Fruit fly (Drosophila melanogaster) whole organism, embryonic: Measurements from ENCODE around the gene Naa80.

Experiments used
- Atf3 ChIP-seq: fragments of 200-800 bp; sonication (Bioruptor generic); optimal IDR thresholded peaks from 3 replicates; lab custom pipeline; 2016; ENCODE audit warnings: missing biosample characterization, missing genetic modification characterization
- CG1024 ChIP-seq: fragments of 200-800 bp; sonication (Bioruptor generic); IDR thresholded peaks from 2 replicates; pipeline ENCODE4 v1.3.6; 2022; ENCODE audit warnings: missing biosample characterization, missing genetic modification characterization
- CG10321 ChIP-seq: fragments of 200-800 bp; sonication (Bioruptor generic); IDR thresholded peaks from 2 replicates; pipeline ENCODE4 v1.3.6; 2022; ENCODE audit warnings: missing biosample characterization, missing genetic modification characterization
- CG12071 ChIP-seq: fragments of 200-800 bp; sonication (Bioruptor generic); optimal IDR thresholded peaks from 3 replicates; lab custom pipeline; 2018; ENCODE audit warnings: missing biosample characterization, mild to moderate bottlenecking, missing genetic modification characterization
- CG12659 ChIP-seq: fragments of 200-800 bp; sonication (Bioruptor generic); optimal IDR thresholded peaks from 3 replicates; lab custom pipeline; 2017; ENCODE audit warnings: mild to moderate bottlenecking, missing biosample characterization, missing genetic modification reagents, missing genetic modification characterization
- CG13894 ChIP-seq: fragments of 200-800 bp; sonication (Bioruptor generic); optimal IDR thresholded peaks from 3 replicates; lab custom pipeline; 2018; ENCODE audit warnings: missing biosample characterization, mild to moderate bottlenecking, missing genetic modification characterization, moderate library complexity
- CG1529 ChIP-seq: fragments of 200-800 bp; sonication (Bioruptor generic); optimal IDR thresholded peaks from 3 replicates; lab custom pipeline; 2018; ENCODE audit warnings: missing biosample characterization, missing genetic modification characterization
- CG15696 ChIP-seq: fragments of 200-800 bp; sonication (Bioruptor generic); optimal IDR thresholded peaks from 2 replicates; lab custom pipeline; 2019; ENCODE audit warnings: missing biosample characterization, mild to moderate bottlenecking, missing genetic modification characterization, moderate library complexity
- CG1603 ChIP-seq: fragments of 200-800 bp; sonication (Bioruptor generic); optimal IDR thresholded peaks from 2 replicates; lab custom pipeline; 2019; ENCODE audit warnings: missing biosample characterization, mild to moderate bottlenecking, missing genetic modification characterization, moderate library complexity
- CG17568 ChIP-seq: fragments of 200-800 bp; sonication (Bioruptor generic); optimal IDR thresholded peaks from 2 replicates; lab custom pipeline; 2018; ENCODE audit warnings: missing biosample characterization, mild to moderate bottlenecking, missing genetic modification characterization, moderate library complexity
- CG2129 ChIP-seq: fragments of 200-800 bp; sonication (Bioruptor generic); IDR thresholded peaks from 2 replicates; pipeline ENCODE4 v1.3.6; 2022; ENCODE audit warnings: missing biosample characterization, missing genetic modification characterization; ENCODE audit not compliant: partially characterized antibody
- CG33557 ChIP-seq: fragments of 200-800 bp; sonication (Bioruptor generic); optimal IDR thresholded peaks from 2 replicates; lab custom pipeline; 2019; ENCODE audit warnings: missing biosample characterization, mild to moderate bottlenecking, missing genetic modification characterization, moderate library complexity
- CG4360 ChIP-seq: fragments of 200-800 bp; sonication (Bioruptor generic); IDR thresholded peaks from 2 replicates; pipeline ENCODE4 v1.3.6; 2022; ENCODE audit warnings: missing biosample characterization, missing genetic modification characterization
- CG6683 ChIP-seq: fragments of 200-800 bp; sonication (Bioruptor generic); optimal IDR thresholded peaks from 2 replicates; lab custom pipeline; 2017; ENCODE audit warnings: missing biosample characterization, mild to moderate bottlenecking, missing genetic modification characterization, missing genetic modification reagents
- CG7357 ChIP-seq: fragments of 200-800 bp; sonication (Bioruptor generic); IDR thresholded peaks from 3 replicates; pipeline ENCODE4 v1.3.6; 2022; ENCODE audit warnings: missing biosample characterization, missing genetic modification characterization
- CG7839 ChIP-seq: fragments of 200-800 bp; sonication (Bioruptor generic); optimal IDR thresholded peaks from 3 replicates; lab custom pipeline; 2018; ENCODE audit warnings: missing biosample characterization, mild to moderate bottlenecking, missing genetic modification characterization, moderate library complexity
- CG7987 ChIP-seq: fragments of 200-800 bp; sonication (Bioruptor generic); optimal IDR thresholded peaks from 2 replicates; lab custom pipeline; 2018; ENCODE audit warnings: missing biosample characterization, mild to moderate bottlenecking, missing genetic modification characterization, moderate library complexity
- CoRest ChIP-seq: fragments of 200-800 bp; sonication (Bioruptor generic); optimal IDR thresholded peaks from 3 replicates; lab custom pipeline; 2018; ENCODE audit warnings: missing biosample characterization, mild to moderate bottlenecking, missing genetic modification characterization, moderate library complexity
- Eip74EF ChIP-seq, 2 experiments: fragments of 200-800 bp in 1 of 2; fragments of >200 bp in 1 of 2; sonication (Bioruptor generic) in 1 of 2; optimal IDR thresholded peaks; 2 replicates each; lab custom pipeline; 2017 to 2019; ENCODE audit warnings: missing biosample characterization in 2 of 2, missing genetic modification characterization in 2 of 2, mild to moderate bottlenecking in 1 of 2, moderate library complexity in 1 of 2
- Fer1 ChIP-seq: fragments of 200-800 bp; sonication (Bioruptor generic); optimal IDR thresholded peaks from 2 replicates; lab custom pipeline; 2017; ENCODE audit warnings: missing biosample characterization, mild to moderate bottlenecking, missing genetic modification characterization
- Med ChIP-seq: fragments of 200-800 bp; sonication (Bioruptor generic); peaks from one replicate; lab custom pipeline; 2016; ENCODE audit warnings: missing biosample characterization, missing genetic modification characterization, mild to moderate bottlenecking, inconsistent platforms, moderate library complexity
- Meics ChIP-seq: fragments of 200-800 bp; sonication (Bioruptor generic); optimal IDR thresholded peaks from 2 replicates; lab custom pipeline; 2017; ENCODE audit warnings: missing biosample characterization, mild to moderate bottlenecking, missing genetic modification characterization
- Optix ChIP-seq: fragments of 200-800 bp; sonication (Bioruptor generic); IDR thresholded peaks from 3 replicates; pipeline ENCODE4 v1.3.6; 2022; ENCODE audit warnings: missing biosample characterization, missing genetic modification characterization
- TFAM ChIP-seq: fragments of 200-800 bp; sonication (Bioruptor generic); optimal IDR thresholded peaks from 2 replicates; lab custom pipeline; 2017; ENCODE audit warnings: missing biosample characterization, missing genetic modification characterization, inconsistent platforms
- Xrp1 ChIP-seq: fragments of 200-800 bp; sonication (Bioruptor generic); IDR thresholded peaks from 2 replicates; pipeline ENCODE4 v1.3.6; 2022; ENCODE audit warnings: missing biosample characterization, missing genetic modification characterization
- amos ChIP-seq: fragments of 200-800 bp; sonication (Bioruptor generic); IDR thresholded peaks from 2 replicates; pipeline ENCODE4 v1.3.6; 2022; ENCODE audit warnings: missing biosample characterization, missing genetic modification characterization; ENCODE audit not compliant: partially characterized antibody
- ase ChIP-seq: fragments of 200-800 bp; sonication (Bioruptor generic); IDR thresholded peaks from 3 replicates; pipeline ENCODE4 v1.3.6; 2022; ENCODE audit warnings: missing biosample characterization, missing genetic modification characterization
- az2 ChIP-seq: fragments of 200-800 bp; sonication (Bioruptor generic); optimal IDR thresholded peaks from 3 replicates; lab custom pipeline; 2016; ENCODE audit warnings: missing biosample characterization, missing genetic modification characterization
- bowl ChIP-seq: fragments of 200-800 bp; sonication (Bioruptor generic); IDR thresholded peaks from 2 replicates; pipeline ENCODE4 v1.3.6; 2022; ENCODE audit warnings: missing biosample characterization, missing genetic modification characterization
- chinmo ChIP-seq: fragments of 200-800 bp; sonication (Bioruptor generic); IDR thresholded peaks from 4 replicates; pipeline ENCODE4 v1.3.6; 2022; ENCODE audit warnings: missing biosample characterization, missing genetic modification characterization; ENCODE audit not compliant: partially characterized antibody
- chn ChIP-seq: fragments of 200-800 bp; sonication (Bioruptor generic); optimal IDR thresholded peaks from 2 replicates; lab custom pipeline; 2016; ENCODE audit warnings: missing biosample characterization, missing genetic modification characterization
- croc ChIP-seq: fragments of 200-800 bp; sonication (Bioruptor generic); conservative IDR thresholded peaks from 3 replicates; pipeline ENCODE4 v1.3.6; 2022; ENCODE audit warnings: missing biosample characterization, missing genetic modification characterization
- danr ChIP-seq: fragments of 200-800 bp; sonication (Bioruptor generic); IDR thresholded peaks from 2 replicates; pipeline ENCODE4 v1.3.6; 2022; ENCODE audit warnings: missing biosample characterization, missing genetic modification characterization
- dmrt11E ChIP-seq: fragments of 200-800 bp; sonication (Bioruptor generic); optimal IDR thresholded peaks from 3 replicates; lab custom pipeline; 2018; ENCODE audit warnings: missing biosample characterization, mild to moderate bottlenecking, missing genetic modification characterization, moderate library complexity
- ems ChIP-seq: fragments of 200-800 bp; sonication (Bioruptor generic); optimal IDR thresholded peaks from 3 replicates; lab custom pipeline; 2016; ENCODE audit warnings: missing biosample characterization, missing genetic modification characterization
- ewg ChIP-seq: fragments of 200-800 bp; sonication (Bioruptor generic); optimal IDR thresholded peaks from 3 replicates; lab custom pipeline; 2017; ENCODE audit warnings: mild to moderate bottlenecking, missing biosample characterization, missing genetic modification reagents, missing genetic modification characterization
- exex ChIP-seq: fragments of 200-800 bp; sonication (Bioruptor generic); optimal IDR thresholded peaks from 4 replicates; lab custom pipeline; 2018; ENCODE audit warnings: missing biosample characterization, mild to moderate bottlenecking, missing genetic modification characterization, moderate library complexity
- ftz-f1 ChIP-seq: fragments of 200-800 bp; sonication (Bioruptor generic); optimal IDR thresholded peaks from 2 replicates; lab custom pipeline; 2016; ENCODE audit warnings: missing biosample characterization, missing genetic modification characterization
- hb ChIP-seq: fragments of 200-800 bp; sonication (Bioruptor generic); IDR thresholded peaks from 3 replicates; pipeline ENCODE4 v1.3.6; 2022; ENCODE audit warnings: missing biosample characterization, missing genetic modification characterization; ENCODE audit not compliant: partially characterized antibody
- her ChIP-seq: fragments of 200-800 bp; sonication (Bioruptor generic); optimal IDR thresholded peaks from 2 replicates; lab custom pipeline; 2016; ENCODE audit warnings: missing biosample characterization, missing genetic modification characterization
- lola ChIP-seq, 3 experiments: fragments of >200 bp in 2 of 3; fragments of 200-800 bp in 1 of 3; sonication (Bioruptor generic) in 1 of 3; optimal IDR thresholded peaks; 2 replicates each; lab custom pipeline; 2017 to 2019; ENCODE audit warnings: missing biosample characterization in 3 of 3, missing genetic modification characterization in 3 of 3, mild to moderate bottlenecking in 1 of 3, moderate library complexity in 1 of 3
- mirr ChIP-seq: fragments of 200-800 bp; sonication (Bioruptor generic); optimal IDR thresholded peaks from 3 replicates; lab custom pipeline; 2018; ENCODE audit warnings: missing biosample characterization, mild to moderate bottlenecking, missing genetic modification characterization
- otp ChIP-seq: fragments of 200-800 bp; sonication (Bioruptor generic); IDR thresholded peaks from 3 replicates; pipeline ENCODE4, ENCODE4 v1.3.6; 2022; ENCODE audit warnings: missing biosample characterization, missing genetic modification characterization
- schlank ChIP-seq: fragments of 200-800 bp; sonication (Bioruptor generic); optimal IDR thresholded peaks from 2 replicates; lab custom pipeline; 2018; ENCODE audit warnings: missing biosample characterization, mild to moderate bottlenecking, missing genetic modification characterization
- shn ChIP-seq: fragments of 200-800 bp; sonication (Bioruptor generic); optimal IDR thresholded peaks from 3 replicates; lab custom pipeline; 2016; ENCODE audit warnings: missing biosample characterization, missing genetic modification characterization
- sisA ChIP-seq: fragments of 200-800 bp; sonication (Bioruptor generic); IDR thresholded peaks from 2 replicates; pipeline ENCODE4 v1.3.6; 2022; ENCODE audit warnings: missing biosample characterization, missing genetic modification characterization
- ssp ChIP-seq: fragments of 200-800 bp; sonication (Bioruptor generic); IDR thresholded peaks from 2 replicates; pipeline ENCODE4 v1.3.6; 2022; ENCODE audit warnings: missing biosample characterization, missing genetic modification characterization
- tna ChIP-seq: fragments of 200-800 bp; sonication (Bioruptor generic); IDR thresholded peaks from 2 replicates; pipeline ENCODE4 v1.3.6; 2022; ENCODE audit warnings: missing biosample characterization, missing genetic modification characterization; ENCODE audit not compliant: partially characterized antibody
- vvl ChIP-seq: fragments of 200-800 bp; sonication (Bioruptor generic); IDR thresholded peaks from 2 replicates; pipeline ENCODE4 v1.3.6; 2022; ENCODE audit warnings: missing biosample characterization, missing genetic modification characterization

Naa80 gene

DNA sequence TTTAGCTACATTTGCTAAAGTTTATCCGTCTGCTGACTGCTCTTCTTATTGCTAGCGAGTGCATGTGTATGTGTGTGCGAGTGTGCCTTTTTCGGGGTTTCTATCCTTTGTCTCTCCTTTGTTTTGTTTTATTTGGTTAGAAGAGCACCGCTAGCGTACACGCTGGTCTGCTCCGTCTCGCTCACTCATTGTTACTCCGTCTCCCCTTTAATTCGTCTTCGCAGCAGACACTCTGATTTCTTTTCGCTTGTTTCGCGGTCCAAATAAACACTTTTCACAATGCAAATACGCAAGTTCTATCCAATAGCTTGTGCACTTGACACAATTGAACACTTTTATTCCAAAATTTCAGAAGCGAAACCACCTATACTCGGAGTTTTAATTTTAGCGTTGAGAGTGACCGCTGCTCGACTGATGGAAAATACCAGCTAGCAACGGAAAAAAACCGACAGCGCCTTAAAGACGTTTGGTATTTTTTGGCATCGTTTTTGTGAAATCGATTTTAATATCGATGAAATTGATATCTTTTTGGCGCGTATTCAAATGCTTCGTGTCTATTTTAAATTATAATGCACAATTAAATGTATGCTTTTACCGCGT, 41.4 kb downstream of the Naa80 start, which contains the start of gene FBXO11 (continued):
- TF ChIP-seq CG13894 (tag; lab: Kevin White, UChicago) (no peak), CG12659 (peak; percentile 69), TFAM (GFP tag; lab: Kevin White, UChicago) (no peak), bowl (GFP tag; lab: Robert Waterston, UW) (no peak), shn (GFP tag; lab: Kevin White, UChicago) (no peak), ase (GFP tag; lab: Robert Waterston, UW) (no peak), ssp (GFP tag; lab: Robert Waterston, UW) (no peak), mirr (GFP tag; lab: Kevin White, UChicago) (no peak), exex (tag; lab: Kevin White, UChicago) (no peak), Xrp1 (GFP tag; lab: Robert Waterston, UW) (no peak), chinmo (peak; percentile 69; the same call in 1 of the 4 replicates), sisA (GFP tag; lab: Robert Waterston, UW) (no peak), lola (GFP tag; optimal IDR thresholded peaks at IDR 0.05; lab: Kevin White, UChicago) (no peak), Atf3 (GFP tag; lab: Kevin White, UChicago) (no peak), CG2129 (GFP tag; lab: Robert Waterston, UW) (no peak), CG1529 (no peak), her (GFP tag; lab: Kevin White, UChicago) (peak; percentile 1), Meics (GFP tag; lab: Kevin White, UChicago) (no peak), CG17568 (no peak), ewg (GFP tag; lab: Kevin White, UChicago) (no peak), CG7987 (GFP tag; lab: Kevin White, UChicago) (peak; percentile 12), CG4360 (GFP tag; lab: Robert Waterston, UW) (no peak), otp (GFP tag; lab: Robert Waterston, UW) (no peak), CG1603 (tag; lab: Kevin White, UChicago) (no peak), CG15696 (no peak), CG7839 (no peak), CG6683 (GFP tag; lab: Kevin White, UChicago) (no peak), CG33557 (GFP tag; lab: Kevin White, UChicago) (no peak), Fer1 (GFP tag; lab: Kevin White, UChicago) (peak; percentile 33), croc (GFP tag; lab: Robert Waterston, UW) (no peak), ftz-f1 (no peak)
- TF ChIP-seq, all 482 proteins: peak for 97

DNA sequence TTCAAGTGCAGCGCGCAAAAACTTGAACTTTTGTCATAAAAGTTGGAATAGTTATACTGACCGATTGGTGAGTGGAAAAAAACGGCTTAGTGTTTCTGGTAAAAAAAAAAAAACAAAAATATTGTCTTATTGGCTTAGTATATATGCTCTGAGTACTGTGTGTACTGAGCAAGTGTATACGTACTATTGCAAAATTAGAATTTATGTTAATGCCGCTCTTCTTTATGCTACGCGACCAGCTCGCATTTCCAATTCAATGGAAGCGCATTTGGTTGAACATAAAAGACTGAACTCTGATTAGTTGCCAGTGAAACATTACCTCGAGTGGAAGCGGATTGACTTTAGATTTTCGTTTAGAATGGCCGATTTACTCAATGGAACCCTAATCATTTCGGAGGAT, 44.8 kb downstream of the Naa80 start, which contains the start of gene CG8534:
Gene CG8534, plus strand, starts transcription at position 301 of the 400 bp plus-strand sequence.
- TF ChIP-seq CG12071 (GFP tag; lab: Kevin White, UChicago) (no peak), amos (GFP tag; lab: Robert Waterston, UW) (no peak)

DNA sequence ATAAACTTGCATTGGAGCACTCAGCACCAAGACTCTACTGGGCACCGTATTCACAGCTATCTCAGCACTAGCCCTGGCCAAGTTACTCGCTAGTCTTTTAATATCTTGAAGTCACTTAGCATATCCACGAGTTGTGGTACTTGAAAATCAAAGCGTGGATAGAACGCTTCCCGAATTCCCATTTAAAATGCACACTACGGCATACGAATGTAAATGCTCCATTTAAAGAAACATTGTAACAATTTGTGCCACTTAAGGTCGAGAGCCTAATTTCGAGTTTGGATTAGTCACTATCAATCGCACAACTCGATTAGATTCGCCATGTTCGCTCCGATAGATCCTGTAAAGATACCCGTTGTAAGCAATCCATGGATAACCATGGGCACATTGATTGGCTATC, 46.2 kb downstream of the Naa80 start, which contains the start of gene eloF:
Gene eloF, plus strand, starts transcription at position 301 of the 400 bp plus-strand sequence.
- no peak for TF ChIP-seq ems (GFP tag; lab: Kevin White, UChicago)
- TF ChIP-seq Med (GFP tag; lab: Kevin White, UChicago): no peak
- TF ChIP-seq CG7357 (GFP tag; lab: Robert Waterston, UW): no peak
- TF ChIP-seq CG10321 (GFP tag; lab: Robert Waterston, UW): no peak
- no peak for TF ChIP-seq az2 (GFP tag; lab: Kevin White, UChicago)
- TF ChIP-seq CoRest (tag; lab: Kevin White, UChicago): no peak
- no peak for TF ChIP-seq hb
- TF ChIP-seq CG1024 (GFP tag; lab: Robert Waterston, UW): no peak
- no peak for TF ChIP-seq danr
- TF ChIP-seq vvl (GFP tag; lab: Robert Waterston, UW): no peak
- no peak for TF ChIP-seq dmrt11E
- TF ChIP-seq schlank (tag; lab: Kevin White, UChicago): no peak
- no peak for TF ChIP-seq chn (GFP tag; lab: Kevin White, UChicago)
- TF ChIP-seq Optix: no peak
- TF ChIP-seq Eip74EF (GFP tag; optimal IDR thresholded peaks at IDR 0.05; lab: Kevin White, UChicago): no peak
- no peak for TF ChIP-seq tna (GFP tag; lab: Robert Waterston, UW)
